Worm (Caenorhabditis elegans) whole organism, L4 larva: ENCODE results near the gene ZK632.12.

Experiments used
- F10B5.3 ChIP-seq: sonication (generic microtip); optimal IDR thresholded peaks from 2 replicates; lab custom pipeline; 2016; ENCODE audit warnings: mild to moderate bottlenecking, missing genetic modification characterization, missing compliant biosample characterization
- F26F4.8 ChIP-seq: fragments of 200-800 bp; sonication (Bioruptor generic); conservative IDR thresholded peaks from 2 replicates; pipeline ENCODE4 v1.3.6; 2022; ENCODE audit warnings: missing genetic modification characterization, missing compliant biosample characterization
- F37D6.2 ChIP-seq: sonication (generic microtip); optimal IDR thresholded peaks from 2 replicates; lab custom pipeline; 2016; ENCODE audit warnings: mild to moderate bottlenecking, missing genetic modification characterization, missing compliant biosample characterization
- T26A8.4 ChIP-seq: fragments of 200-800 bp; sonication (Bioruptor generic); IDR thresholded peaks from 2 replicates; pipeline ENCODE4 v1.3.6; 2022; ENCODE audit warnings: missing genetic modification characterization, missing compliant biosample characterization
- Y105C5A.15 ChIP-seq: fragments of 200-800 bp; sonication (Bioruptor generic); IDR thresholded peaks from 2 replicates; pipeline ENCODE4 v1.3.6; 2022; ENCODE audit warnings: missing genetic modification characterization, missing compliant biosample characterization
- Y48G9A.11 ChIP-seq: fragments of 200-800 bp; sonication (Bioruptor generic); IDR thresholded peaks from 2 replicates; pipeline ENCODE4 v1.3.6; 2022; ENCODE audit warnings: missing genetic modification reagents, missing genetic modification characterization, missing compliant biosample characterization
- Y75B8A.6 ChIP-seq: fragments of 200-800 bp; sonication (Bioruptor generic); IDR thresholded peaks from 2 replicates; pipeline ENCODE4 v1.3.6; 2022; ENCODE audit warnings: missing genetic modification reagents, missing genetic modification characterization, missing compliant biosample characterization
- ZK337.2 ChIP-seq: fragments of 200-800 bp; sonication (Bioruptor generic); IDR thresholded peaks from 2 replicates; pipeline ENCODE4 v1.3.6; 2022; ENCODE audit warnings: missing genetic modification reagents, missing genetic modification characterization, missing compliant biosample characterization
- ZK546.5 ChIP-seq, 2 experiments: sonication (generic microtip); optimal IDR thresholded peaks; 2 replicates each; lab custom pipeline; 2017; ENCODE audit warnings: missing biosample characterization in 2 of 2, missing genetic modification characterization in 2 of 2
- aly-2 ChIP-seq: sonication (generic microtip); optimal IDR thresholded peaks from 2 replicates; lab custom pipeline; 2018; ENCODE audit warnings: missing biosample characterization, missing genetic modification characterization
- attf-4 ChIP-seq: sonication (generic microtip); optimal IDR thresholded peaks from 3 replicates; lab custom pipeline; 2017; ENCODE audit warnings: missing biosample characterization, missing genetic modification characterization
- ceh-28 ChIP-seq: fragments of 150-350 bp; optimal IDR thresholded peaks from 2 replicates; lab custom pipeline; 2014; ENCODE audit warnings: missing biosample characterization, missing genetic modification reagents, missing genetic modification characterization
- ceh-32 ChIP-seq: sonication (generic microtip); optimal IDR thresholded peaks from 2 replicates; lab custom pipeline; 2016; ENCODE audit warnings: mild to moderate bottlenecking, missing genetic modification characterization, missing compliant biosample characterization; ENCODE audit not compliant: poor library complexity
- daf-12 ChIP-seq: fragments of 150-350 bp; optimal IDR thresholded peaks from 2 replicates; lab custom pipeline; 2014; ENCODE audit warnings: missing biosample characterization, missing genetic modification reagents, missing genetic modification characterization
- daf-16 ChIP-seq, 3 experiments: sonication (generic microtip); optimal IDR thresholded peaks; 2 replicates each; lab custom pipeline; 2016 to 2017; ENCODE audit warnings: missing genetic modification characterization in 3 of 3, missing genetic modification reagents in 3 of 3, mild to moderate bottlenecking in 2 of 3, missing compliant biosample characterization in 2 of 3, missing biosample characterization in 1 of 3, moderate library complexity in 1 of 3
- daf-8 ChIP-seq: fragments of 200-800 bp; sonication (Bioruptor generic); IDR thresholded peaks from 2 replicates; pipeline ENCODE4 v1.3.6; 2022; ENCODE audit warnings: missing genetic modification characterization, missing compliant biosample characterization
- dmd-8 ChIP-seq: fragments of 200-800 bp; sonication (Bioruptor generic); IDR thresholded peaks from 2 replicates; pipeline ENCODE4 v1.3.6; 2022; ENCODE audit warnings: missing genetic modification characterization, missing compliant biosample characterization
- dpl-1 ChIP-seq: fragments of 150-350 bp; optimal IDR thresholded peaks from 2 replicates; lab custom pipeline; 2014; ENCODE audit warnings: missing biosample characterization, missing genetic modification reagents, missing genetic modification characterization
- duxl-1 ChIP-seq: sonication (generic microtip); optimal IDR thresholded peaks from 2 replicates; lab custom pipeline; 2016; ENCODE audit warnings: mild to moderate bottlenecking, missing genetic modification characterization, moderate library complexity, missing compliant biosample characterization; ENCODE audit not compliant: poor library complexity
- egl-27 ChIP-seq: sonication (generic microtip); optimal IDR thresholded peaks from 3 replicates; lab custom pipeline; 2017; ENCODE audit warnings: missing biosample characterization, missing genetic modification reagents, missing genetic modification characterization
- egl-43 ChIP-seq: fragments of 200-800 bp; sonication (Bioruptor generic); IDR thresholded peaks from 2 replicates; pipeline ENCODE4 v1.3.6; 2022; ENCODE audit warnings: missing genetic modification reagents, missing genetic modification characterization, missing compliant biosample characterization
- fos-1 ChIP-seq: fragments of 150-350 bp; optimal IDR thresholded peaks from 2 replicates; lab custom pipeline; 2014; ENCODE audit warnings: missing biosample characterization, missing genetic modification characterization
- gei-8 ChIP-seq: fragments of 200-800 bp; sonication (Bioruptor generic); optimal IDR thresholded peaks from 2 replicates; lab custom pipeline; 2018; ENCODE audit warnings: mild to moderate bottlenecking, missing genetic modification characterization, missing compliant biosample characterization
- hlh-11 ChIP-seq: fragments of 200-800 bp; sonication (Bioruptor generic); optimal IDR thresholded peaks from 2 replicates; lab custom pipeline; 2018; ENCODE audit warnings: mild to moderate bottlenecking, missing genetic modification characterization, missing compliant biosample characterization
- hlh-30 ChIP-seq: sonication (generic microtip); optimal IDR thresholded peaks from 2 replicates; lab custom pipeline; 2017; ENCODE audit warnings: antibody characterized with exemption, mild to moderate bottlenecking, missing genetic modification characterization, missing compliant biosample characterization; ENCODE audit not compliant: insufficient read depth
- hmg-1.1 ChIP-seq: fragments of 200-800 bp; sonication (Bioruptor generic); IDR thresholded peaks from 2 replicates; pipeline ENCODE4 v1.3.6; 2022; ENCODE audit warnings: missing genetic modification reagents, missing genetic modification characterization, missing compliant biosample characterization
- lim-7 ChIP-seq: fragments of 200-800 bp; sonication (Bioruptor generic); IDR thresholded peaks from 2 replicates; pipeline ENCODE4 v1.3.6; 2022; ENCODE audit warnings: missing genetic modification characterization, missing compliant biosample characterization
- lin-1 ChIP-seq: fragments of 200-800 bp; sonication (Bioruptor generic); IDR thresholded peaks from 2 replicates; pipeline ENCODE4 v1.3.6; 2022; ENCODE audit warnings: missing genetic modification reagents, missing genetic modification characterization, missing compliant biosample characterization
- lin-29 ChIP-seq: fragments of 200-800 bp; sonication (Bioruptor generic); IDR thresholded peaks from 2 replicates; pipeline ENCODE4 v1.3.6; 2022; ENCODE audit warnings: missing genetic modification reagents, missing genetic modification characterization, missing compliant biosample characterization
- lin-38 ChIP-seq: fragments of 200-800 bp; sonication (Bioruptor generic); IDR thresholded peaks from 2 replicates; pipeline ENCODE4 v1.3.6; 2022; ENCODE audit warnings: missing genetic modification reagents, missing genetic modification characterization, missing compliant biosample characterization
- lsy-2 ChIP-seq, 2 experiments: fragments of 150-350 bp in 1 of 2; sonication (generic microtip) in 1 of 2; optimal IDR thresholded peaks; 2 replicates each; lab custom pipeline; 2014 to 2017; ENCODE audit warnings: missing biosample characterization in 2 of 2, missing genetic modification characterization in 2 of 2
- madf-5 ChIP-seq, 2 experiments: fragments of 200-800 bp; sonication (Bioruptor generic); IDR thresholded peaks; 2 replicates each; pipeline ENCODE4 v1.3.6; 2022; ENCODE audit warnings: missing compliant biosample characterization in 2 of 2, missing genetic modification characterization in 2 of 2
- mdl-1 ChIP-seq, 2 experiments: fragments of 150-350 bp in 1 of 2; sonication (generic microtip) in 1 of 2; optimal IDR thresholded peaks; 2 replicates each; lab custom pipeline; 2014 to 2017; ENCODE audit warnings: missing biosample characterization in 2 of 2, missing genetic modification characterization in 2 of 2
- mdt-29 ChIP-seq: fragments of 200-800 bp; sonication (Bioruptor generic); IDR thresholded peaks from 2 replicates; pipeline ENCODE4 v1.3.6; 2022; ENCODE audit warnings: missing genetic modification reagents, missing genetic modification characterization, missing compliant biosample characterization
- nhr-102 ChIP-seq: sonication (generic microtip); optimal IDR thresholded peaks from 2 replicates; lab custom pipeline; 2016; ENCODE audit warnings: mild to moderate bottlenecking, missing genetic modification characterization, moderate library complexity, missing compliant biosample characterization
- nhr-237 ChIP-seq: sonication (generic microtip); optimal IDR thresholded peaks from 2 replicates; lab custom pipeline; 2017; ENCODE audit warnings: missing biosample characterization, missing genetic modification characterization
- nhr-76 ChIP-seq: fragments of 150-350 bp; optimal IDR thresholded peaks from 2 replicates; lab custom pipeline; 2014; ENCODE audit warnings: missing biosample characterization, missing genetic modification characterization
- nhr-77 ChIP-seq: fragments of 150-350 bp; optimal IDR thresholded peaks from 2 replicates; lab custom pipeline; 2014; ENCODE audit warnings: missing biosample characterization, missing genetic modification characterization
- pha-4 ChIP-seq, 2 experiments: fragments of 150-350 bp in 1 of 2; fragments of 200-800 bp in 1 of 2; sonication (Bioruptor generic) in 1 of 2; IDR thresholded peaks in 1 of 2; optimal IDR thresholded peaks in 1 of 2; 2 replicates each; pipeline versions ENCODE4 v1.3.6 to Lab custom; 2014 to 2022; ENCODE audit warnings: missing genetic modification characterization in 2 of 2, missing genetic modification reagents in 2 of 2, missing biosample characterization in 1 of 2, missing compliant biosample characterization in 1 of 2
- php-3 ChIP-seq: fragments of 200-800 bp; sonication (Bioruptor generic); IDR thresholded peaks from 2 replicates; pipeline ENCODE4 v1.3.6; 2022; ENCODE audit warnings: missing genetic modification reagents, missing genetic modification characterization, missing compliant biosample characterization
- pqm-1 ChIP-seq: sonication (generic microtip); optimal IDR thresholded peaks from 2 replicates; lab custom pipeline; 2017; ENCODE audit warnings: missing biosample characterization, missing genetic modification characterization
- saeg-2 ChIP-seq: fragments of 200-800 bp; sonication (Bioruptor generic); IDR thresholded peaks from 2 replicates; pipeline ENCODE4 v1.3.6; 2022; ENCODE audit warnings: missing genetic modification reagents, missing genetic modification characterization, missing compliant biosample characterization
- skn-1 ChIP-seq: fragments of 150-350 bp; optimal IDR thresholded peaks from 2 replicates; lab custom pipeline; 2014; ENCODE audit warnings: missing biosample characterization, missing genetic modification characterization
- snpc-1.2 ChIP-seq: fragments of 200-800 bp; sonication (Bioruptor generic); IDR thresholded peaks from 2 replicates; pipeline ENCODE4 v1.3.6; 2022; ENCODE audit warnings: missing genetic modification reagents, missing genetic modification characterization, missing compliant biosample characterization
- snpc-4 ChIP-seq: fragments of 150-350 bp; optimal IDR thresholded peaks from 2 replicates; lab custom pipeline; 2014; ENCODE audit warnings: missing biosample characterization, missing genetic modification characterization
- spr-3 ChIP-seq: fragments of 200-800 bp; sonication (Bioruptor generic); optimal IDR thresholded peaks from 2 replicates; lab custom pipeline; 2018; ENCODE audit warnings: mild to moderate bottlenecking, missing genetic modification characterization, missing compliant biosample characterization
- tra-1 ChIP-seq: fragments of 200-800 bp; sonication (Bioruptor generic); IDR thresholded peaks from 2 replicates; pipeline ENCODE4 v1.3.6; 2022; ENCODE audit warnings: missing genetic modification reagents, missing genetic modification characterization, missing compliant biosample characterization
- unc-39 ChIP-seq: sonication (generic microtip); optimal IDR thresholded peaks from 2 replicates; lab custom pipeline; 2017; ENCODE audit warnings: missing biosample characterization, missing genetic modification characterization
- vab-7 ChIP-seq: fragments of 200-800 bp; sonication (Bioruptor generic); IDR thresholded peaks from 2 replicates; pipeline ENCODE4 v1.3.6; 2022; ENCODE audit warnings: missing genetic modification reagents, missing genetic modification characterization, missing compliant biosample characterization
- zip-2 ChIP-seq: fragments of 150-350 bp; optimal IDR thresholded peaks from 2 replicates; lab custom pipeline; 2014; ENCODE audit warnings: missing biosample characterization, missing genetic modification characterization
- ztf-11 ChIP-seq: fragments of 150-350 bp; optimal IDR thresholded peaks from 2 replicates; lab custom pipeline; 2014; ENCODE audit warnings: missing biosample characterization, missing genetic modification characterization

The ZK632.12 gene

DNA sequence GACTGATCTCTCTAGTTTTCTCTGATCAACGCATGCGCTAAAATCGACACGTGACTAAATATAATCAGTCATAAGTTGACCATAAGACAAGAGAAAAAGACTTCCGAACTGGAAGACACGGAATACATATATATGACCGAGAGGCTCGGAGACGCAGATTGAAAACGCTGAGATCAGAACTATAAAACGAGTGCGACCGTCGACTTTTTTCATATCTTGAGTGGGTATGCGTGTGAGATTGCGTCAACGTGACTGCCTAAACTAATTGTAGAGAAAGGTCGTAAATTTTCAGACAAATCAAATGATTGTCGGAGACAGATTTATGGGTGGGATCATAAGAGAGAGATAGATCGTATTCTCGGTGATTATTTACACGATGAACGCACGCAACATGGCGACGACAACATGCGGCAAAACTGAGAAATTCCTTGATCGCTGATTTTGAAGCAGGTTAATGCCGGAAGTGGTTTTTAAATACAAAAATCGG, 23.0 kb upstream of the ZK632.12 start (continued):
- TF ChIP-seq aly-2 (tag; lab: Kevin White, UChicago) (no peak), ceh-32 (tag; lab: Kevin White, UChicago) (no peak), F10B5.3 (tag; lab: Kevin White, UChicago) (no peak), nhr-237 (tag; lab: Kevin White, UChicago) (no peak), ZK337.2 (GFP tag; lab: Robert Waterston, UW) (no peak), daf-16 (GFP tag; optimal IDR thresholded peaks at IDR 0.05; lab: Kevin White, UChicago) (no peak), daf-16 (tag; optimal IDR thresholded peaks at IDR 0.05; lab: Kevin White, UChicago) (peak; percentile 13), snpc-1.2 (no peak), egl-43 (GFP tag; lab: Robert Waterston, UW) (no peak), saeg-2 (GFP tag; lab: Robert Waterston, UW) (no peak), nhr-77 (peak; percentile 45), pha-4 (GFP tag; IDR thresholded peaks at IDR 0.05; lab: Robert Waterston, UW) (no peak), pha-4 (tag; optimal IDR thresholded peaks at IDR 0.05; lab: Kevin White, UChicago) (no peak), Y48G9A.11 (GFP tag; lab: Robert Waterston, UW) (no peak), duxl-1 (no peak), ceh-28 (tag; lab: Kevin White, UChicago) (no peak), attf-4 (tag; lab: Kevin White, UChicago) (no peak), lin-1 (GFP tag; lab: Robert Waterston, UW) (no peak), lim-7 (GFP tag; lab: Robert Waterston, UW) (no peak), mdt-29 (GFP tag; lab: Robert Waterston, UW) (no peak), ztf-11 (tag; lab: Kevin White, UChicago) (no peak), snpc-4 (tag; lab: Kevin White, UChicago) (no peak), Y75B8A.6 (no peak), spr-3 (no peak), egl-27 (no peak), tra-1 (0 out of 2 replicates have a peak, but pooled peaks have one; percentile 6), lin-29 (GFP tag; lab: Robert Waterston, UW) (no peak), lsy-2 (tag; optimal IDR thresholded peaks at IDR 0.05; lab: Kevin White, UChicago) (peak; percentile 2 to 25), nhr-102 (tag; lab: Kevin White, UChicago) (no peak), dpl-1 (peak; percentile 34), fos-1 (tag; lab: Kevin White, UChicago) (no peak), Y105C5A.15 (GFP tag; lab: Robert Waterston, UW) (no peak), lin-38 (GFP tag; lab: Robert Waterston, UW) (peak; percentile 30; the same call in 1 of the 2 replicates), hlh-11 (tag; lab: Kevin White, UChicago) (peak; percentile 81), F37D6.2 (tag; lab: Kevin White, UChicago) (no peak), hlh-30 (tag; lab: Kevin White, UChicago) (peak; percentile 87), nhr-76 (tag; lab: Kevin White, UChicago) (no peak), F26F4.8 (no peak), T26A8.4 (0 out of 2 replicates have a peak, but pooled peaks have one; percentile 15), mdl-1 (tag; optimal IDR thresholded peaks at IDR 0.05; lab: Kevin White, UChicago) (peak; percentile 23 to 79), dmd-8 (GFP tag; lab: Robert Waterston, UW) (no peak), gei-8 (GFP tag; lab: Kevin White, UChicago) (no peak), daf-12 (tag; lab: Kevin White, UChicago) (no peak), vab-7 (GFP tag; lab: Robert Waterston, UW) (no peak), daf-8 (no peak), madf-5 (GFP tag; IDR thresholded peaks at IDR 0.05; lab: Robert Waterston, UW) (no peak), unc-39 (tag; lab: Kevin White, UChicago) (no peak), pqm-1 (tag; lab: Kevin White, UChicago) (no peak), skn-1 (tag; lab: Kevin White, UChicago) (no peak), ZK546.5 (tag; optimal IDR thresholded peaks at IDR 0.05; lab: Kevin White, UChicago) (no peak), zip-2 (tag; lab: Kevin White, UChicago) (peak; percentile 5), php-3 (GFP tag; lab: Robert Waterston, UW) (peak; percentile 94), hmg-1.1 (no peak)
